Fruit fly (Drosophila melanogaster) whole organism, embryonic: ENCODE data around the gene RpS14a.

Experiments
- Atf3 ChIP-seq: fragments of 200-800 bp; sonication (Bioruptor generic); optimal IDR thresholded peaks from 3 replicates; lab custom pipeline; 2016; ENCODE audit warnings: missing biosample characterization, missing genetic modification characterization
- B-H2 ChIP-seq: fragments of 200-800 bp; sonication (Bioruptor generic); optimal IDR thresholded peaks from 2 replicates; lab custom pipeline; 2018; ENCODE audit warnings: missing biosample characterization, mild to moderate bottlenecking, missing genetic modification characterization
- CG10147 ChIP-seq: fragments of 200-800 bp; sonication (Bioruptor generic); optimal IDR thresholded peaks from 2 replicates; lab custom pipeline; 2019; ENCODE audit warnings: missing biosample characterization, mild to moderate bottlenecking, missing genetic modification characterization, moderate library complexity
- CG10654 ChIP-seq: fragments of 200-800 bp; sonication (Bioruptor generic); optimal IDR thresholded peaks from 2 replicates; lab custom pipeline; 2016; ENCODE audit warnings: missing biosample characterization, missing genetic modification characterization
- CG11085 ChIP-seq: fragments of 200-800 bp; sonication (Bioruptor generic); IDR thresholded peaks from 2 replicates; pipeline ENCODE4 v1.3.6; 2022; ENCODE audit warnings: missing biosample characterization, missing genetic modification characterization
- CG12071 ChIP-seq: fragments of 200-800 bp; sonication (Bioruptor generic); optimal IDR thresholded peaks from 3 replicates; lab custom pipeline; 2018; ENCODE audit warnings: missing biosample characterization, mild to moderate bottlenecking, missing genetic modification characterization
- CG12104 ChIP-seq: fragments of 200-800 bp; sonication (Bioruptor generic); optimal IDR thresholded peaks from 3 replicates; lab custom pipeline; 2016; ENCODE audit warnings: missing biosample characterization, missing genetic modification characterization
- CG12659 ChIP-seq: fragments of 200-800 bp; sonication (Bioruptor generic); optimal IDR thresholded peaks from 3 replicates; lab custom pipeline; 2017; ENCODE audit warnings: mild to moderate bottlenecking, missing biosample characterization, missing genetic modification reagents, missing genetic modification characterization
- CG13424 ChIP-seq: fragments of 200-800 bp; sonication (Bioruptor generic); optimal IDR thresholded peaks from 2 replicates; lab custom pipeline; 2019; ENCODE audit warnings: missing biosample characterization, mild to moderate bottlenecking, missing genetic modification characterization, moderate library complexity
- CG14860 ChIP-seq: fragments of 200-800 bp; sonication (Bioruptor generic); IDR thresholded peaks from 3 replicates; pipeline ENCODE4 v1.3.6; 2022; ENCODE audit warnings: missing biosample characterization, missing genetic modification characterization; ENCODE audit not compliant: partially characterized antibody
- CG1602 ChIP-seq: fragments of 200-800 bp; sonication (Bioruptor generic); optimal IDR thresholded peaks from 3 replicates; lab custom pipeline; 2016; ENCODE audit warnings: missing biosample characterization, missing genetic modification characterization
- CG16779 ChIP-seq: fragments of 200-800 bp; sonication (Bioruptor generic); IDR thresholded peaks from 2 replicates; pipeline ENCODE4 v1.3.6; 2022; ENCODE audit warnings: missing biosample characterization, missing genetic modification characterization
- CG16863 ChIP-seq: fragments of 200-800 bp; sonication (Bioruptor generic); optimal IDR thresholded peaks from 3 replicates; lab custom pipeline; 2016; ENCODE audit warnings: missing biosample characterization, missing genetic modification characterization
- CG17802 ChIP-seq: fragments of 200-800 bp; sonication (Bioruptor generic); optimal IDR thresholded peaks from 2 replicates; lab custom pipeline; 2018; ENCODE audit warnings: missing biosample characterization, mild to moderate bottlenecking, missing genetic modification characterization, moderate library complexity
- CG1832 ChIP-seq: fragments of 200-800 bp; sonication (Bioruptor generic); optimal IDR thresholded peaks from 2 replicates; lab custom pipeline; 2017; ENCODE audit warnings: missing biosample characterization, mild to moderate bottlenecking, missing genetic modification characterization, inconsistent platforms
- CG2199 ChIP-seq: fragments of 200-800 bp; sonication (Bioruptor generic); IDR thresholded peaks from 3 replicates; pipeline ENCODE4 v1.3.6; 2022; ENCODE audit warnings: missing biosample characterization, missing genetic modification characterization
- CG31224 ChIP-seq: fragments of 200-800 bp; sonication (Bioruptor generic); IDR thresholded peaks from 2 replicates; pipeline ENCODE4 v1.3.6; 2022; ENCODE audit warnings: missing biosample characterization, missing genetic modification characterization
- CG3281 ChIP-seq: fragments of 200-800 bp; sonication (Bioruptor generic); optimal IDR thresholded peaks from 3 replicates; lab custom pipeline; 2017; ENCODE audit warnings: missing biosample characterization, mild to moderate bottlenecking, missing genetic modification characterization
- CG3726 ChIP-seq: fragments of 200-800 bp; sonication (Bioruptor generic); IDR thresholded peaks from 3 replicates; pipeline ENCODE4, ENCODE4 v1.3.6; 2022; ENCODE audit warnings: missing biosample characterization, missing genetic modification characterization
- CG3995 ChIP-seq: fragments of 200-800 bp; sonication (Bioruptor generic); optimal IDR thresholded peaks from 3 replicates; lab custom pipeline; 2016; ENCODE audit warnings: missing biosample characterization, missing genetic modification characterization
- CG4328 ChIP-seq: fragments of 200-800 bp; sonication (Bioruptor generic); optimal IDR thresholded peaks from 3 replicates; lab custom pipeline; 2017; ENCODE audit warnings: missing biosample characterization, missing genetic modification reagents, missing genetic modification characterization
- CG7372 ChIP-seq: fragments of 200-800 bp; sonication (Bioruptor generic); IDR thresholded peaks from 2 replicates; pipeline ENCODE4 v1.3.6; 2022; ENCODE audit warnings: missing biosample characterization, missing genetic modification characterization
- CG8944 ChIP-seq: fragments of 200-800 bp; sonication (Bioruptor generic); optimal IDR thresholded peaks from 3 replicates; lab custom pipeline; 2016; ENCODE audit warnings: missing biosample characterization, missing genetic modification characterization
- Dip2 ChIP-seq: fragments of 200-800 bp; sonication (Bioruptor generic); IDR thresholded peaks from 2 replicates; pipeline ENCODE4 v1.3.6; 2022; ENCODE audit warnings: missing biosample characterization, missing genetic modification characterization
- Dp ChIP-seq: fragments of 200-800 bp; sonication (Bioruptor generic); optimal IDR thresholded peaks from 2 replicates; lab custom pipeline; 2018; ENCODE audit warnings: missing biosample characterization, mild to moderate bottlenecking, missing genetic modification characterization, moderate library complexity
- Dref ChIP-seq: fragments of 200-800 bp; sonication (Bioruptor generic); IDR thresholded peaks from 2 replicates; pipeline ENCODE4 v1.3.6; 2022; ENCODE audit warnings: missing biosample characterization, missing genetic modification characterization
- Ets97D ChIP-seq: fragments of 200-800 bp; sonication (Bioruptor generic); optimal IDR thresholded peaks from 3 replicates; lab custom pipeline; 2016; ENCODE audit warnings: missing biosample characterization, missing genetic modification characterization
- Hmx ChIP-seq: fragments of 200-800 bp; sonication (Bioruptor generic); optimal IDR thresholded peaks from 2 replicates; lab custom pipeline; 2016; ENCODE audit warnings: missing biosample characterization, missing genetic modification characterization
- Jarid2 ChIP-seq: fragments of 200-800 bp; sonication (Bioruptor generic); optimal IDR thresholded peaks from 3 replicates; lab custom pipeline; 2017; ENCODE audit warnings: mild to moderate bottlenecking, missing biosample characterization, missing genetic modification reagents, missing genetic modification characterization
- Med ChIP-seq: fragments of 200-800 bp; sonication (Bioruptor generic); peaks from one replicate; lab custom pipeline; 2016; ENCODE audit warnings: missing biosample characterization, missing genetic modification characterization, mild to moderate bottlenecking, inconsistent platforms, moderate library complexity
- Neu2 ChIP-seq: fragments of 200-800 bp; sonication (Bioruptor generic); optimal IDR thresholded peaks from 3 replicates; lab custom pipeline; 2016; ENCODE audit warnings: missing biosample characterization, missing genetic modification characterization, borderline replicate concordance
- Trl ChIP-seq, 3 experiments: fragments of >200 bp in 2 of 3; fragments of 200-800 bp in 1 of 3; sonication (Bioruptor generic) in 1 of 3; optimal IDR thresholded peaks; 2 replicates in 1 of 3; 3 replicates in 2 of 3; lab custom pipeline; 2016 to 2017; ENCODE audit warnings: missing biosample characterization in 1 of 3, missing genetic modification characterization in 1 of 3
- Usf ChIP-seq: fragments of 200-800 bp; sonication (Bioruptor generic); optimal IDR thresholded peaks from 2 replicates; lab custom pipeline; 2017; ENCODE audit warnings: missing genotype, missing biosample characterization, missing genetic modification characterization
- Vsx1 ChIP-seq: fragments of 200-800 bp; sonication (Bioruptor generic); optimal IDR thresholded peaks from 2 replicates; lab custom pipeline; 2017; ENCODE audit warnings: missing biosample characterization, mild to moderate bottlenecking, missing genetic modification characterization, missing genetic modification reagents
- bsh ChIP-seq, 2 experiments: fragments of 200-800 bp; sonication (Bioruptor generic); optimal IDR thresholded peaks; 2 replicates each; lab custom pipeline; 2017 to 2018; ENCODE audit warnings: mild to moderate bottlenecking in 2 of 2, missing biosample characterization in 2 of 2, missing genetic modification characterization in 2 of 2, moderate library complexity in 1 of 2
- cato ChIP-seq: fragments of 200-800 bp; sonication (Bioruptor generic); optimal IDR thresholded peaks from 2 replicates; lab custom pipeline; 2016; ENCODE audit warnings: missing biosample characterization, missing genetic modification characterization, borderline replicate concordance
- dimm ChIP-seq: fragments of 200-800 bp; sonication (Bioruptor generic); IDR thresholded peaks from 2 replicates; pipeline ENCODE4 v1.3.6; 2022; ENCODE audit warnings: missing biosample characterization, missing genetic modification characterization
- gfzf ChIP-seq: fragments of 200-800 bp; sonication (Bioruptor generic); optimal IDR thresholded peaks from 2 replicates; lab custom pipeline; 2016; ENCODE audit warnings: missing biosample characterization, mild to moderate bottlenecking, missing genetic modification characterization, moderate library complexity
- hb ChIP-seq: fragments of 200-800 bp; sonication (Bioruptor generic); IDR thresholded peaks from 3 replicates; pipeline ENCODE4 v1.3.6; 2022; ENCODE audit warnings: missing biosample characterization, missing genetic modification characterization; ENCODE audit not compliant: partially characterized antibody
- insv ChIP-seq, 2 experiments: fragments of 200-800 bp; sonication (Bioruptor generic); optimal IDR thresholded peaks; 3 replicates each; lab custom pipeline; 2016 to 2018; ENCODE audit warnings: missing biosample characterization in 2 of 2, missing genetic modification characterization in 2 of 2
- jigr1 ChIP-seq: fragments of 200-800 bp; sonication (Bioruptor generic); IDR thresholded peaks from 3 replicates; pipeline ENCODE4 v1.3.6; 2022; ENCODE audit warnings: missing biosample characterization, missing genetic modification characterization
- knrl ChIP-seq: fragments of 200-800 bp; sonication (Bioruptor generic); IDR thresholded peaks from 3 replicates; pipeline ENCODE4 v1.3.6; 2022; ENCODE audit warnings: missing biosample characterization, missing genetic modification characterization; ENCODE audit not compliant: partially characterized antibody
- nerfin-2 ChIP-seq: fragments of 200-800 bp; sonication (Bioruptor generic); IDR thresholded peaks from 2 replicates; pipeline ENCODE4 v1.3.6; 2022; ENCODE audit warnings: missing biosample characterization, missing genetic modification characterization; ENCODE audit not compliant: partially characterized antibody
- sna ChIP-seq: fragments of 200-800 bp; sonication (Bioruptor generic); IDR thresholded peaks from 2 replicates; pipeline ENCODE4 v1.3.6; 2022; ENCODE audit warnings: missing biosample characterization, missing genetic modification characterization; ENCODE audit not compliant: partially characterized antibody
- ssp ChIP-seq: fragments of 200-800 bp; sonication (Bioruptor generic); IDR thresholded peaks from 2 replicates; pipeline ENCODE4 v1.3.6; 2022; ENCODE audit warnings: missing biosample characterization, missing genetic modification characterization
- tio ChIP-seq: fragments of 200-800 bp; sonication (Bioruptor generic); optimal IDR thresholded peaks from 2 replicates; lab custom pipeline; 2017; ENCODE audit warnings: missing biosample characterization, missing genetic modification characterization, inconsistent platforms
- tx ChIP-seq: fragments of 200-800 bp; sonication (Bioruptor generic); optimal IDR thresholded peaks from 2 replicates; lab custom pipeline; 2016; ENCODE audit warnings: missing biosample characterization, missing genetic modification characterization
- wor ChIP-seq: fragments of 200-800 bp; sonication (Bioruptor generic); IDR thresholded peaks from 2 replicates; pipeline ENCODE4 v1.3.6; 2022; ENCODE audit warnings: missing biosample characterization, missing genetic modification characterization

The RpS14a gene

dm6 chrX:7944772-7945722 is 11.5 kb downstream of the RpS14a start (continued):
- TF ChIP-seq CG12071 (no peak), Hmx (GFP tag; lab: Kevin White, UChicago) (no peak), wor (GFP tag; lab: Robert Waterston, UW) (no peak), tio (GFP tag; lab: Kevin White, UChicago) (no peak), CG7372 (no peak), Med (GFP tag; lab: Kevin White, UChicago) (peak; percentile 85), CG31224 (GFP tag; lab: Robert Waterston, UW) (no peak), Jarid2 (GFP tag; lab: Kevin White, UChicago) (no peak), CG17802 (tag; lab: Kevin White, UChicago) (no peak), CG16779 (GFP tag; lab: Robert Waterston, UW) (no peak), CG13424 (peak; percentile 33), CG12659 (GFP tag; lab: Kevin White, UChicago) (peak; percentile 8), CG1602 (GFP tag; lab: Kevin White, UChicago) (no peak), nerfin-2 (GFP tag; lab: Robert Waterston, UW) (no peak), CG3726 (GFP tag; lab: Robert Waterston, UW) (no peak), CG3995 (GFP tag; lab: Kevin White, UChicago) (peak; percentile 26), Neu2 (GFP tag; lab: Kevin White, UChicago) (no peak), sna (GFP tag; lab: Robert Waterston, UW) (0 out of 2 replicates have a peak, but pooled peaks have one; percentile 19), CG2199 (GFP tag; lab: Robert Waterston, UW) (0 out of 3 replicates have a peak, but pooled peaks have one; percentile 13), Vsx1 (no peak), dimm (GFP tag; lab: Robert Waterston, UW) (no peak), Ets97D (GFP tag; lab: Kevin White, UChicago) (no peak), CG4328 (GFP tag; lab: Kevin White, UChicago) (no peak), Usf (GFP tag; lab: Kevin White, UChicago) (no peak), CG12104 (no peak), gfzf (GFP tag; lab: Kevin White, UChicago) (no peak), CG14860 (GFP tag; lab: Robert Waterston, UW) (no peak), CG11085 (GFP tag; lab: Robert Waterston, UW) (no peak), tx (GFP tag; lab: Kevin White, UChicago) (no peak), CG1832 (GFP tag; lab: Kevin White, UChicago) (no peak), Trl (optimal IDR thresholded peaks at IDR 0.05; lab: Kevin White, UChicago) (peak; percentile 77 to 89), Trl (GFP tag; optimal IDR thresholded peaks at IDR 0.05; lab: Kevin White, UChicago) (peak; percentile 2), knrl (GFP tag; lab: Robert Waterston, UW) (no peak), CG3281 (GFP tag; lab: Kevin White, UChicago) (peak; percentile 5), Dip2 (GFP tag; lab: Robert Waterston, UW) (no peak), Dref (no peak), CG10147 (GFP tag; lab: Kevin White, UChicago) (peak; percentile 27), B-H2 (GFP tag; lab: Kevin White, UChicago) (no peak), insv (GFP tag; optimal IDR thresholded peaks at IDR 0.05; lab: Kevin White, UChicago) (no peak), ssp (GFP tag; lab: Robert Waterston, UW) (no peak), CG10654 (GFP tag; lab: Kevin White, UChicago) (no peak), Dp (no peak), bsh (GFP tag; optimal IDR thresholded peaks at IDR 0.05; lab: Kevin White, UChicago) (peak; percentile 3 to 49), CG16863 (no peak), Atf3 (no peak), cato (no peak), hb (GFP tag; lab: Robert Waterston, UW) (no peak), CG8944 (peak; percentile 2), jigr1 (GFP tag; lab: Robert Waterston, UW) (no peak)
